Fruit fly (Drosophila melanogaster): Measurements from ENCODE around the gene narya.

DNA sequence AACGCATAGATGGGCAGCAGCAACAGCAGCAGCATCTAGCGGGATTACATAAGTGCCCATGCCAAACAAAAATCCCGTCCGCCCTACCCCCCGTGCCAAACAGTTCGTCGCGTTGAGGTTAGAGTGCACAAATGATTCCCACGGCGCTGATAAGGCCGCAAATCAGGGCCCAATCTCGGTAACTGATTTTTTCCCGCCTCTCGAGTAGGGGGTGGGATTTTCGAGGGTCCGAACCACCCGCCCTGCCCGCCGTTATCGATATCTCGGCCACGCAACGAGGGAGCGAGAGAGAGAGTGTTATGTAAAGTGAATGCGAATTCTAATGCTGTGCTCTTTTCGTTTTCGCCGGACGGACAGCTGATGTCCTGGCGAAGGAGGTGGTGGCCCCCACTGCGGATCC is 46.0 kb downstream of the narya start:
- no peak for TF ChIP-seq psq (optimal IDR thresholded peaks at IDR 0.05)
- TF ChIP-seq Dll (optimal IDR thresholded peaks at IDR 0.05) = no peak
